Fruit fly (Drosophila melanogaster): ENCODE measurements around the gene RpS5a.

RpS5a gene

dm6 chrX:17147983-17148637 lies at the start of gene RpS5a:
Gene RpS5a, minus strand, starts transcription at chrX:17148264.
- TF ChIP-seq Clk (GFP tag; optimal IDR thresholded peaks at IDR 0.05), result peak; percentile 58
- no peak for TF ChIP-seq cnc (optimal IDR thresholded peaks at IDR 0.05)
- TF ChIP-seq CG7101 (tag; optimal IDR thresholded peaks at IDR 0.05), result peak; percentile 85
- peak; percentile 79 for TF ChIP-seq CG12768 (GFP tag; optimal IDR thresholded peaks at IDR 0.05)
- TF ChIP-seq CG5204 (GFP tag; optimal IDR thresholded peaks at IDR 0.05), result peak; percentile 73
- peak; percentile 95 for TF ChIP-seq Hr96 (GFP tag; optimal IDR thresholded peaks at IDR 0.05)
- peak; percentile 74 for TF ChIP-seq CG7045 (GFP tag; optimal IDR thresholded peaks at IDR 0.05)
- no peak for TF ChIP-seq kay (GFP tag; ENCODE audit: borderline replicate concordance)
- peak; percentile 86 for TF ChIP-seq bab1 (GFP tag; optimal IDR thresholded peaks at IDR 0.05)
- TF ChIP-seq CG1620 (GFP tag; optimal IDR thresholded peaks at IDR 0.05), result peak; percentile 97
- TF ChIP-seq CG14711 (tag; optimal IDR thresholded peaks at IDR 0.05), result peak; percentile 58
- TF ChIP-seq toe (GFP tag; optimal IDR thresholded peaks at IDR 0.05), result peak; percentile 77
- TF ChIP-seq CG33017 (tag; optimal IDR thresholded peaks at IDR 0.05), result peak; percentile 6
- peak; percentile 95 for TF ChIP-seq ovo (GFP tag; optimal IDR thresholded peaks at IDR 0.05)
- peak; percentile 96 for TF ChIP-seq Crg-1 (GFP tag; optimal IDR thresholded peaks at IDR 0.05)
- peak; percentile 93 for TF ChIP-seq CG11617 (GFP tag; optimal IDR thresholded peaks at IDR 0.05)
- peak; percentile 82 for TF ChIP-seq tj (GFP tag; optimal IDR thresholded peaks at IDR 0.05)
- peak; percentile 99 for TF ChIP-seq Mnt (GFP tag; optimal IDR thresholded peaks at IDR 0.05)
- peak; percentile 86 for TF ChIP-seq pad (GFP tag; optimal IDR thresholded peaks at IDR 0.05)
- TF ChIP-seq cic (GFP tag; optimal IDR thresholded peaks at IDR 0.05), result no peak

- TF ChIP-seq CG11617 (GFP tag; optimal IDR thresholded peaks at IDR 0.05), result no peak
- no peak for TF ChIP-seq Mnt (GFP tag; optimal IDR thresholded peaks at IDR 0.05)
- TF ChIP-seq toe (GFP tag; optimal IDR thresholded peaks at IDR 0.05), result no peak
- TF ChIP-seq bab1 (GFP tag; optimal IDR thresholded peaks at IDR 0.05), result no peak
- no peak for TF ChIP-seq tj (GFP tag; optimal IDR thresholded peaks at IDR 0.05)
- TF ChIP-seq kay (GFP tag; ENCODE audit: borderline replicate concordance), result no peak
- TF ChIP-seq CG14711 (tag; optimal IDR thresholded peaks at IDR 0.05), result no peak
- no peak for TF ChIP-seq cnc (optimal IDR thresholded peaks at IDR 0.05)
- TF ChIP-seq CG1620 (GFP tag; optimal IDR thresholded peaks at IDR 0.05), result no peak
- no peak for TF ChIP-seq Crg-1 (GFP tag; optimal IDR thresholded peaks at IDR 0.05)
- no peak for TF ChIP-seq CG5204 (GFP tag; optimal IDR thresholded peaks at IDR 0.05)
- no peak for TF ChIP-seq CG33017 (tag; optimal IDR thresholded peaks at IDR 0.05)
- no peak for TF ChIP-seq CG7045 (GFP tag; optimal IDR thresholded peaks at IDR 0.05)
- no peak for TF ChIP-seq ovo (GFP tag; optimal IDR thresholded peaks at IDR 0.05)
- no peak for TF ChIP-seq cic (GFP tag; optimal IDR thresholded peaks at IDR 0.05)
- TF ChIP-seq Hr96 (GFP tag; optimal IDR thresholded peaks at IDR 0.05), result no peak
- TF ChIP-seq Clk (GFP tag; optimal IDR thresholded peaks at IDR 0.05), result no peak
These were observed 40.1 kb upstream of the RpS5a start for dm6 chrX:17188167-17188566.

- TF ChIP-seq bab1 (GFP tag; optimal IDR thresholded peaks at IDR 0.05) (peak; percentile 12), CG33017 (tag; optimal IDR thresholded peaks at IDR 0.05) (no peak), CG12768 (GFP tag; optimal IDR thresholded peaks at IDR 0.05) (no peak)
These were observed 39.4 kb upstream of the RpS5a start for dm6 chrX:17187495-17187894.

DNA sequence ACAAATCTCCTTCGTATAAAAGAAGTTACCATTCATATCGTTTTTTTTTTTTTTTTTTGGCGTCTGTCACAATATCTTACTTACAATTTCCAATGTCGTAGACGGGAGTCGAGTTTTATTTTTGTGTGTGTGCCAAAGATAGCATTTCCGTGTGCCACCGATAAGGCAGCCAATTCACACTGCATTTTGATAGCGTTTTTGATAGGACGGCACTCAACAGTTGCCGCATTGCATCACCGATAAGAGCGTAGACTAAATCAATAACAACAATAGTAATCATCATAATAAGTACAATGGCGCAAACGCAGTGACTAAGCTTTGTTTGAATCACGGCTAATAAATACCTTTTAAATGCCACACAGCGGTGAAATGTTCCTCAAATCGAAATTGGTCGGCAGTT lies 38.4 kb upstream of the RpS5a start:
- TF ChIP-seq CG33017 (tag; optimal IDR thresholded peaks at IDR 0.05) (no peak), Mnt (GFP tag; optimal IDR thresholded peaks at IDR 0.05) (peak; percentile 19), CG5204 (GFP tag; optimal IDR thresholded peaks at IDR 0.05) (no peak), kay (GFP tag; ENCODE audit: borderline replicate concordance) (peak; percentile 60), CG12768 (GFP tag; optimal IDR thresholded peaks at IDR 0.05) (no peak), CG1620 (GFP tag; optimal IDR thresholded peaks at IDR 0.05) (no peak), CG7101 (tag; optimal IDR thresholded peaks at IDR 0.05) (peak; percentile 7), Clk (GFP tag; optimal IDR thresholded peaks at IDR 0.05) (no peak), cic (GFP tag; optimal IDR thresholded peaks at IDR 0.05) (peak; percentile 79), tj (GFP tag; optimal IDR thresholded peaks at IDR 0.05) (no peak)

- TF ChIP-seq pad (GFP tag; optimal IDR thresholded peaks at IDR 0.05) (peak; percentile 0), CG14711 (tag; optimal IDR thresholded peaks at IDR 0.05) (peak; percentile 23), CG7045 (GFP tag; optimal IDR thresholded peaks at IDR 0.05) (no peak), bab1 (GFP tag; optimal IDR thresholded peaks at IDR 0.05) (no peak), ovo (GFP tag; optimal IDR thresholded peaks at IDR 0.05) (no peak), CG11617 (GFP tag; optimal IDR thresholded peaks at IDR 0.05) (no peak), Mnt (GFP tag; optimal IDR thresholded peaks at IDR 0.05) (peak; percentile 16), toe (GFP tag; optimal IDR thresholded peaks at IDR 0.05) (no peak), Crg-1 (GFP tag; optimal IDR thresholded peaks at IDR 0.05) (peak; percentile 70), kay (GFP tag; ENCODE audit: borderline replicate concordance) (no peak), CG5204 (GFP tag; optimal IDR thresholded peaks at IDR 0.05) (no peak), CG12768 (GFP tag; optimal IDR thresholded peaks at IDR 0.05) (no peak), cic (GFP tag; optimal IDR thresholded peaks at IDR 0.05) (no peak), Hr96 (GFP tag; optimal IDR thresholded peaks at IDR 0.05) (no peak), cnc (optimal IDR thresholded peaks at IDR 0.05) (no peak), CG7101 (tag; optimal IDR thresholded peaks at IDR 0.05) (peak; percentile 43), CG33017 (tag; optimal IDR thresholded peaks at IDR 0.05) (no peak), CG1620 (GFP tag; optimal IDR thresholded peaks at IDR 0.05) (peak; percentile 47)
These were observed 35.4 kb upstream of the RpS5a start for dm6 chrX:17183486-17183885.
